Fruit fly (Drosophila melanogaster): ENCODE data around the gene GMF.

The GMF gene

DNA sequence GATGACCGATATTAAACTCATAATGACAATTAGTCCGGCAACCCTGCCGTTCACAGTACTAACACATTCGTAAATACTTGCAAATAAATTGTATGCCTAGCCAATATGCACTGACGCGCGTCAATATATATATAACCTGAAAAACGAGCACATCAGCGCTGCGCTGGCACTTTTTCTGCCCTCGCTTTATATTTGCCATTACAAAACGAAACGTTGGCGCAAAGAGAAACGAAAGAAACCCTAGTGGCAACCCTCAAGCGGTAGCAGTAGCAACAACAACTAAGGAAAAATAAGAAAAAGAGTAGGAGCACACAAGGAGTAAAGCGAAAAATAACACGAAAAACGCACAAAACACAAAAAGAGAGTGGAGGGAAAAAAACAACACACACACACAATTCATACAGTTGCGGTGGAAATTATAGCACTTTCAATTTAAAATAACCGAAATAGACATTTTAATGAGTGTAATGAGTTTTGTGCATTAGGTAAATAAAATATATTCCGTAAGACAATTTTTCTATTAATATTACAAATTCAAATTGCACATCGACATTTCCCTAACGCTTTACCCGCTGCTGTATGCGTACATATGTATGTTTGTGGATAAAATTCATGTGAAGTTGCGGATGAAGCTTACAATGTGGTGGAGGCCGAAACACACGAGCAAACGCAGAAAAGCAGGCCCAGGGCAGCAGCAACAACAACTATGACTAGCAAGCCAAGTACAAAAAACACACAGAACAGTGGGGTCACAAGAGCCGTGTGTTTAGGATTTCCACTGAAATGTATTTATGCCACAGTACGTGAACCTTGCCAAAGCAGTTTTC lies 48.2 kb upstream of the GMF start (continued):
- TF ChIP-seq CG33557 (GFP tag; optimal IDR thresholded peaks at IDR 0.05), result peak; percentile 99
- TF ChIP-seq CG11456 (GFP tag; IDR thresholded peaks at IDR 0.05), result peak; percentile 98
- peak; percentile 25 for TF ChIP-seq zf30C (GFP tag; optimal IDR thresholded peaks at IDR 0.05)
- no peak for TF ChIP-seq fru (optimal IDR thresholded peaks at IDR 0.05)
- TF ChIP-seq Sry-β (GFP tag; optimal IDR thresholded peaks at IDR 0.05), result peak; percentile 71
- peak; percentile 96 for TF ChIP-seq Lim3 (GFP tag; IDR thresholded peaks at IDR 0.05)
- TF ChIP-seq Xbp1 (GFP tag; optimal IDR thresholded peaks at IDR 0.05), result peak; percentile 99
- TF ChIP-seq CG4854 (GFP tag; optimal IDR thresholded peaks at IDR 0.05), result peak; percentile 98
- peak; percentile 98 for TF ChIP-seq NC2β (GFP tag; optimal IDR thresholded peaks at IDR 0.05)
- peak in 1 of 2 experiments; percentile 40 for TF ChIP-seq Trl (optimal IDR thresholded peaks at IDR 0.05)
- TF ChIP-seq Trl (GFP tag; optimal IDR thresholded peaks at IDR 0.05), result peak; percentile 98
- TF ChIP-seq Opbp (GFP tag; IDR thresholded peaks at IDR 0.05; ENCODE audit: partially characterized antibody), result no peak
- peak; percentile 99 for TF ChIP-seq nau (GFP tag; optimal IDR thresholded peaks at IDR 0.05)
- TF ChIP-seq br (optimal IDR thresholded peaks at IDR 0.05), result no peak
- peak; percentile 95 for TF ChIP-seq CG9437 (GFP tag; optimal IDR thresholded peaks at IDR 0.05)
- peak; percentile 99 for TF ChIP-seq gce (GFP tag; IDR thresholded peaks at IDR 0.05)
- TF ChIP-seq CG4328 (GFP tag; optimal IDR thresholded peaks at IDR 0.05), result peak; percentile 98
- TF ChIP-seq CG11696 (GFP tag; IDR thresholded peaks at IDR 0.05), result peak; percentile 100
- peak; percentile 96 for TF ChIP-seq eyg (GFP tag; optimal IDR thresholded peaks at IDR 0.05)
- TF ChIP-seq MESR4 (GFP tag; optimal IDR thresholded peaks at IDR 0.05), result peak; percentile 85
- peak; percentile 95 for TF ChIP-seq Jarid2 (GFP tag; optimal IDR thresholded peaks at IDR 0.05)
- TF ChIP-seq oc (tag; optimal IDR thresholded peaks at IDR 0.05), result peak; percentile 99
- TF ChIP-seq Dip2 (GFP tag; IDR thresholded peaks at IDR 0.05), result peak; percentile 74
- TF ChIP-seq twi (tag; optimal IDR thresholded peaks at IDR 0.05), result peak; percentile 97
- peak; percentile 99 for TF ChIP-seq Fer3 (tag; optimal IDR thresholded peaks at IDR 0.05)
- TF ChIP-seq seq (GFP tag; IDR thresholded peaks at IDR 0.05), result peak; percentile 99
- TF ChIP-seq vfl (GFP tag; optimal IDR thresholded peaks at IDR 0.05), result peak; percentile 98
- TF ChIP-seq CG13624 (GFP tag; optimal IDR thresholded peaks at IDR 0.05), result peak; percentile 99
- TF ChIP-seq ham (GFP tag; IDR thresholded peaks at IDR 0.05), result peak; percentile 97
- TF ChIP-seq Sox102F (GFP tag; optimal IDR thresholded peaks at IDR 0.05), result peak; percentile 99
- peak; percentile 97 for TF ChIP-seq CG11093 (GFP tag; IDR thresholded peaks at IDR 0.05)
- TF ChIP-seq CG15514 (GFP tag; optimal IDR thresholded peaks at IDR 0.05), result peak; percentile 95
- peak; percentile 91 for TF ChIP-seq E2f2 (GFP tag; IDR thresholded peaks at IDR 0.05)
- peak; percentile 99 for TF ChIP-seq chm (GFP tag; IDR thresholded peaks at IDR 0.05)
- TF ChIP-seq TFAM (GFP tag; optimal IDR thresholded peaks at IDR 0.05), result peak; percentile 94
- peak; percentile 98 for TF ChIP-seq schlank (tag; optimal IDR thresholded peaks at IDR 0.05)
- peak; percentile 98 for TF ChIP-seq MTF-1 (GFP tag; optimal IDR thresholded peaks at IDR 0.05; ENCODE audit: borderline replicate concordance)
- peak; percentile 99 for TF ChIP-seq CG2199 (GFP tag; IDR thresholded peaks at IDR 0.05)
- peak; percentile 100 for TF ChIP-seq CG12659 (GFP tag; optimal IDR thresholded peaks at IDR 0.05)
- TF ChIP-seq exex (tag; optimal IDR thresholded peaks at IDR 0.05), result peak; percentile 93
- peak; percentile 95 for TF ChIP-seq CG17912 (GFP tag; optimal IDR thresholded peaks at IDR 0.05)
- peak; percentile 89 for TF ChIP-seq CG3163 (GFP tag; optimal IDR thresholded peaks at IDR 0.05)
- peak; percentile 99 for TF ChIP-seq MBD-R2 (GFP tag; IDR thresholded peaks at IDR 0.05)
- peak; percentile 97 for TF ChIP-seq NK7.1 (GFP tag; optimal IDR thresholded peaks at IDR 0.05)
- no peak for TF ChIP-seq tna (GFP tag; IDR thresholded peaks at IDR 0.05; ENCODE audit: partially characterized antibody)
- TF ChIP-seq rib (GFP tag; IDR thresholded peaks at IDR 0.05), result peak; percentile 99
- peak; percentile 98 for TF ChIP-seq klu (GFP tag; IDR thresholded peaks at IDR 0.05)
- no peak for TF ChIP-seq sna (GFP tag; IDR thresholded peaks at IDR 0.05; ENCODE audit: partially characterized antibody)
- peak; percentile 99 for TF ChIP-seq CG9817 (tag; optimal IDR thresholded peaks at IDR 0.05)
- peak; percentile 99 for TF ChIP-seq ind (GFP tag; optimal IDR thresholded peaks at IDR 0.05)

All from whole organism, embryonic.